Fruit fly (Drosophila melanogaster) whole organism, embryonic: ENCODE data around the gene Aprt.

Experiments used
- Atf6 ChIP-seq: fragments of 200-800 bp; sonication (Bioruptor generic); IDR thresholded peaks from 2 replicates; pipeline ENCODE4 v1.3.6; 2022; ENCODE audit warnings: missing biosample characterization, missing genetic modification characterization
- CG10267 ChIP-seq: fragments of 200-800 bp; sonication (Bioruptor generic); optimal IDR thresholded peaks from 2 replicates; lab custom pipeline; 2018; ENCODE audit warnings: missing biosample characterization, mild to moderate bottlenecking, missing genetic modification characterization, moderate library complexity
- CG11085 ChIP-seq: fragments of 200-800 bp; sonication (Bioruptor generic); IDR thresholded peaks from 2 replicates; pipeline ENCODE4 v1.3.6; 2022; ENCODE audit warnings: missing biosample characterization, missing genetic modification characterization
- CG11093 ChIP-seq: fragments of 200-800 bp; sonication (Bioruptor generic); IDR thresholded peaks from 3 replicates; pipeline ENCODE4 v1.3.6; 2022; ENCODE audit warnings: missing biosample characterization, missing genetic modification characterization
- CG11504 ChIP-seq: fragments of 200-800 bp; sonication (Bioruptor generic); optimal IDR thresholded peaks from 3 replicates; lab custom pipeline; 2019; ENCODE audit warnings: missing biosample characterization, mild to moderate bottlenecking, missing genetic modification characterization, moderate library complexity
- CG13624 ChIP-seq: fragments of 200-800 bp; sonication (Bioruptor generic); optimal IDR thresholded peaks from 2 replicates; lab custom pipeline; 2016; ENCODE audit warnings: missing biosample characterization, missing genetic modification characterization
- CG14860 ChIP-seq: fragments of 200-800 bp; sonication (Bioruptor generic); IDR thresholded peaks from 3 replicates; pipeline ENCODE4 v1.3.6; 2022; ENCODE audit warnings: missing biosample characterization, missing genetic modification characterization; ENCODE audit not compliant: partially characterized antibody
- CG15514 ChIP-seq: fragments of 200-800 bp; sonication (Bioruptor generic); optimal IDR thresholded peaks from 3 replicates; lab custom pipeline; 2017; ENCODE audit warnings: missing biosample characterization, missing genetic modification characterization, mild to moderate bottlenecking, moderate library complexity, missing genetic modification reagents
- CG17186 ChIP-seq: fragments of 200-800 bp; sonication (Bioruptor generic); optimal IDR thresholded peaks from 3 replicates; lab custom pipeline; 2017; ENCODE audit warnings: missing biosample characterization, missing genetic modification reagents, missing genetic modification characterization
- CG17612 ChIP-seq: fragments of 200-800 bp; sonication (Bioruptor generic); IDR thresholded peaks from 2 replicates; pipeline ENCODE4 v1.3.6; 2022; ENCODE audit warnings: missing biosample characterization, missing genetic modification characterization
- CG18011 ChIP-seq: fragments of 200-800 bp; sonication (Bioruptor generic); optimal IDR thresholded peaks from 2 replicates; lab custom pipeline; 2017; ENCODE audit warnings: missing biosample characterization, missing genetic modification characterization, mild to moderate bottlenecking, moderate library complexity, missing genotype
- CG31388 ChIP-seq: fragments of 200-800 bp; sonication (Bioruptor generic); optimal IDR thresholded peaks from 2 replicates; lab custom pipeline; 2016; ENCODE audit warnings: missing biosample characterization, missing genetic modification characterization
- CG3281 ChIP-seq: fragments of 200-800 bp; sonication (Bioruptor generic); optimal IDR thresholded peaks from 3 replicates; lab custom pipeline; 2017; ENCODE audit warnings: missing biosample characterization, mild to moderate bottlenecking, missing genetic modification characterization
- CG4282 ChIP-seq: fragments of 200-800 bp; sonication (Bioruptor generic); optimal IDR thresholded peaks from 2 replicates; lab custom pipeline; 2016; ENCODE audit warnings: missing biosample characterization, missing genetic modification characterization
- CG43689 ChIP-seq: fragments of 200-800 bp; sonication (Bioruptor generic); IDR thresholded peaks from 2 replicates; pipeline ENCODE4 v1.3.6; 2022; ENCODE audit warnings: missing biosample characterization, missing genetic modification characterization
- CG4404 ChIP-seq: fragments of 200-800 bp; sonication (Bioruptor generic); IDR thresholded peaks from 2 replicates; pipeline ENCODE4 v1.3.6; 2022; ENCODE audit warnings: missing biosample characterization, missing genetic modification characterization
- CG6272 ChIP-seq: fragments of 200-800 bp; sonication (Bioruptor generic); IDR thresholded peaks from 2 replicates; pipeline ENCODE4 v1.3.6; 2022; ENCODE audit warnings: missing biosample characterization, missing genetic modification characterization
- CG6813 ChIP-seq: fragments of 200-800 bp; sonication (Bioruptor generic); optimal IDR thresholded peaks from 2 replicates; lab custom pipeline; 2017; ENCODE audit warnings: missing biosample characterization, missing genetic modification characterization, mild to moderate bottlenecking, moderate library complexity, missing genetic modification reagents
- CG7786 ChIP-seq: fragments of 200-800 bp; sonication (Bioruptor generic); optimal IDR thresholded peaks from 2 replicates; lab custom pipeline; 2016; ENCODE audit warnings: missing biosample characterization, missing genetic modification characterization
- CG8765 ChIP-seq: fragments of 200-800 bp; sonication (Bioruptor generic); IDR thresholded peaks from 2 replicates; pipeline ENCODE4 v1.3.6; 2022; ENCODE audit warnings: missing biosample characterization, missing genetic modification characterization
- Chrac-16 ChIP-seq: fragments of 200-800 bp; sonication (Bioruptor generic); optimal IDR thresholded peaks from 3 replicates; lab custom pipeline; 2016; ENCODE audit warnings: missing biosample characterization, missing genetic modification characterization
- Elba2 ChIP-seq: fragments of 200-800 bp; sonication (Bioruptor generic); optimal IDR thresholded peaks from 3 replicates; lab custom pipeline; 2016; ENCODE audit warnings: missing biosample characterization, missing genetic modification characterization
- Ets97D ChIP-seq: fragments of 200-800 bp; sonication (Bioruptor generic); optimal IDR thresholded peaks from 3 replicates; lab custom pipeline; 2016; ENCODE audit warnings: missing biosample characterization, missing genetic modification characterization
- HHEX ChIP-seq: fragments of 200-800 bp; sonication (Bioruptor generic); optimal IDR thresholded peaks from 3 replicates; lab custom pipeline; 2017; ENCODE audit warnings: missing biosample characterization, mild to moderate bottlenecking, missing genetic modification characterization, missing genetic modification reagents
- HLH3B ChIP-seq: fragments of 200-800 bp; sonication (Bioruptor generic); IDR thresholded peaks from 2 replicates; pipeline ENCODE4 v1.3.6; 2022; ENCODE audit warnings: missing biosample characterization, missing genetic modification characterization
- HLHmδ ChIP-seq: fragments of 200-800 bp; sonication (Bioruptor generic); optimal IDR thresholded peaks from 2 replicates; lab custom pipeline; 2018; ENCODE audit warnings: missing biosample characterization, mild to moderate bottlenecking, missing genetic modification characterization, moderate library complexity
- MBD-R2 ChIP-seq: fragments of 200-800 bp; sonication (Bioruptor generic); IDR thresholded peaks from 2 replicates; pipeline ENCODE4 v1.3.6; 2022; ENCODE audit warnings: missing biosample characterization, missing genetic modification characterization
- NC2β ChIP-seq: fragments of 200-800 bp; sonication (Bioruptor generic); optimal IDR thresholded peaks from 2 replicates; lab custom pipeline; 2016; ENCODE audit warnings: missing biosample characterization, missing genetic modification characterization
- Nf-YA ChIP-seq: fragments of 200-800 bp; sonication (Bioruptor generic); IDR thresholded peaks from 2 replicates; pipeline ENCODE4 v1.3.6; 2022; ENCODE audit warnings: missing biosample characterization, missing genetic modification characterization
- PHDP ChIP-seq: fragments of 200-800 bp; sonication (Bioruptor generic); optimal IDR thresholded peaks from 3 replicates; lab custom pipeline; 2018; ENCODE audit warnings: missing biosample characterization, mild to moderate bottlenecking, missing genetic modification characterization, moderate library complexity
- Stat92E ChIP-seq, 3 experiments: fragments of >200 bp in 2 of 3; fragments of 200-800 bp in 1 of 3; sonication (Bioruptor generic) in 1 of 3; optimal IDR thresholded peaks; 2 replicates each; lab custom pipeline; 2017 to 2019; ENCODE audit warnings: missing biosample characterization in 3 of 3, missing genetic modification characterization in 3 of 3, mild to moderate bottlenecking in 1 of 3, moderate library complexity in 1 of 3
- Tbp ChIP-seq: fragments of >200 bp; optimal IDR thresholded peaks from 2 replicates; lab custom pipeline; 2018; ENCODE audit warnings: missing biosample characterization, missing genetic modification characterization
- bcd ChIP-seq: fragments of 200-800 bp; sonication (Bioruptor generic); optimal IDR thresholded peaks from 2 replicates; lab custom pipeline; 2017; ENCODE audit warnings: missing biosample characterization, mild to moderate bottlenecking, missing genetic modification characterization
- br ChIP-seq: fragments of >200 bp; optimal IDR thresholded peaks from 2 replicates; lab custom pipeline; 2017
- crol ChIP-seq: fragments of 200-800 bp; sonication (Bioruptor generic); IDR thresholded peaks from 2 replicates; pipeline ENCODE4 v1.3.6; 2022; ENCODE audit warnings: missing biosample characterization, missing genetic modification characterization
- dimm ChIP-seq: fragments of 200-800 bp; sonication (Bioruptor generic); IDR thresholded peaks from 2 replicates; pipeline ENCODE4 v1.3.6; 2022; ENCODE audit warnings: missing biosample characterization, missing genetic modification characterization
- ems ChIP-seq: fragments of 200-800 bp; sonication (Bioruptor generic); optimal IDR thresholded peaks from 3 replicates; lab custom pipeline; 2016; ENCODE audit warnings: missing biosample characterization, missing genetic modification characterization
- en ChIP-seq: fragments of 200-800 bp; sonication (Bioruptor generic); optimal IDR thresholded peaks from 2 replicates; lab custom pipeline; 2016; ENCODE audit warnings: missing biosample characterization, missing genetic modification characterization
- fru ChIP-seq: fragments of >200 bp; optimal IDR thresholded peaks from 2 replicates; lab custom pipeline; 2017
- ftz-f1 ChIP-seq: fragments of 200-800 bp; sonication (Bioruptor generic); optimal IDR thresholded peaks from 2 replicates; lab custom pipeline; 2016; ENCODE audit warnings: missing biosample characterization, missing genetic modification characterization
- gce ChIP-seq: fragments of 200-800 bp; sonication (Bioruptor generic); IDR thresholded peaks from 3 replicates; pipeline ENCODE4 v1.3.6; 2022; ENCODE audit warnings: missing biosample characterization, missing genetic modification characterization
- gfzf ChIP-seq: fragments of 200-800 bp; sonication (Bioruptor generic); optimal IDR thresholded peaks from 2 replicates; lab custom pipeline; 2016; ENCODE audit warnings: missing biosample characterization, mild to moderate bottlenecking, missing genetic modification characterization, moderate library complexity
- kay ChIP-seq: fragments of 200-800 bp; sonication (Bioruptor generic); optimal IDR thresholded peaks from 2 replicates; lab custom pipeline; 2016; ENCODE audit warnings: missing biosample characterization, missing genetic modification characterization
- lab ChIP-seq: fragments of 200-800 bp; sonication (Bioruptor generic); optimal IDR thresholded peaks from 3 replicates; lab custom pipeline; 2017; ENCODE audit warnings: missing biosample characterization, missing genetic modification characterization, mild to moderate bottlenecking, moderate library complexity, missing genetic modification reagents
- org-1 ChIP-seq: fragments of 200-800 bp; sonication (Bioruptor generic); optimal IDR thresholded peaks from 2 replicates; lab custom pipeline; 2017; ENCODE audit warnings: missing biosample characterization, missing genetic modification characterization
- pb ChIP-seq: fragments of 200-800 bp; sonication (Bioruptor generic); optimal IDR thresholded peaks from 3 replicates; lab custom pipeline; 2016; ENCODE audit warnings: missing biosample characterization, missing genetic modification characterization
- pum ChIP-seq: fragments of 200-800 bp; sonication (Bioruptor generic); optimal IDR thresholded peaks from 2 replicates; lab custom pipeline; 2016; ENCODE audit warnings: missing biosample characterization, missing genetic modification characterization
- schlank ChIP-seq: fragments of 200-800 bp; sonication (Bioruptor generic); optimal IDR thresholded peaks from 2 replicates; lab custom pipeline; 2018; ENCODE audit warnings: missing biosample characterization, mild to moderate bottlenecking, missing genetic modification characterization
- slbo ChIP-seq: fragments of 200-800 bp; sonication (Bioruptor generic); IDR thresholded peaks from 2 replicates; pipeline ENCODE4 v1.3.6; 2022; ENCODE audit warnings: missing biosample characterization, missing genetic modification characterization
- unpg ChIP-seq: fragments of 200-800 bp; sonication (Bioruptor generic); optimal IDR thresholded peaks from 3 replicates; lab custom pipeline; 2018; ENCODE audit warnings: missing biosample characterization, mild to moderate bottlenecking, missing genetic modification characterization, moderate library complexity
- vnd ChIP-seq: fragments of 200-800 bp; sonication (Bioruptor generic); IDR thresholded peaks from 3 replicates; pipeline ENCODE4 v1.3.6; 2022; ENCODE audit warnings: missing biosample characterization, missing genetic modification characterization; ENCODE audit not compliant: partially characterized antibody

Aprt gene

DNA sequence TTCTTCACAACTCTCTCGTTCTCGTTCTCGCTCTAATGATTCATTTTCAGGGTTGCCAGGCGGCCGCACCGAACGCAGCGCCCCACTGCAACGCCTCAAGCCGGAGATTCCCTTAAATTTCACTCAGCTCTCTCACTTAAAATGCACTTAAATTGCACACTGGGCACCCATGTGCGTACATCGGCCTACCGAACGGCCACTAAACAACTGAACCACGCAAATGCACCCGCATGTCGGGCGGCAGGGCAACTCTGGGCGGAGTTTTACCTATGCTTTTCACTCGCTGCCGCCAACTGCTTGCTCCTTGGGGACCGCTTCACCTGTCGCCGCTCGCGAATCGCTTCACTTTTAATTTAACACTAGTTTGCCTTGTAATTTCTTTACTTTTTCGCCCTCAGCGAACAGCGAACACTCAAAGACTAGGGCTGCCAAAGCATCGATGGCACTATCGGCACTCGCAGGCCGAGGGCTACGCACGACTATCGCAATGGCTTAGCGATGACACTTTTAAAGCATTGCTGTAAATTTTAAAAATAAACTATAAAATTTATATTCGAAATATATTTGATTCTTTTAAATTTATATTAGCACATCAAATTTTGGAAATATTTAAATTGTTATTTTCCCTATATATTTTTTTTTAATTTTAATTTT is 22.9 kb downstream of the Aprt start, which contains the start of gene Rap1 (continued):
- peak; percentile 36 for TF ChIP-seq NC2β (GFP tag; lab: Kevin White, UChicago)
- TF ChIP-seq HLHmδ = no peak
- TF ChIP-seq CG11504 (tag; lab: Kevin White, UChicago) = peak; percentile 65
- TF ChIP-seq MBD-R2 (GFP tag; lab: Robert Waterston, UW) = peak; percentile 78
- peak; percentile 86 for TF ChIP-seq CG15514 (GFP tag; lab: Kevin White, UChicago)
- TF ChIP-seq PHDP (tag; lab: Kevin White, UChicago) = no peak
- peak; percentile 64; the same call in 1 of the 2 replicates for TF ChIP-seq Atf6 (GFP tag; lab: Robert Waterston, UW)
- peak; percentile 16 for TF ChIP-seq org-1 (GFP tag; lab: Kevin White, UChicago)
- TF ChIP-seq br (lab: Kevin White, UChicago) = no peak
- peak; percentile 16 for TF ChIP-seq gfzf (GFP tag; lab: Kevin White, UChicago)
- TF ChIP-seq dimm = no peak
- TF ChIP-seq fru = no peak
- no peak for TF ChIP-seq schlank
- peak; percentile 60 for TF ChIP-seq HHEX (GFP tag; lab: Kevin White, UChicago)
- peak; percentile 56 for TF ChIP-seq pum
- TF ChIP-seq CG7786 (GFP tag; lab: Kevin White, UChicago) = peak; percentile 56
- peak; percentile 21; the same call in 1 of the 2 replicates for TF ChIP-seq Nf-YA
- peak; percentile 88 for TF ChIP-seq CG6272 (GFP tag; lab: Robert Waterston, UW)
- TF ChIP-seq CG6813 = no peak
- TF ChIP-seq kay (GFP tag; lab: Kevin White, UChicago) = peak; percentile 95
- TF ChIP-seq CG17186 (GFP tag; lab: Kevin White, UChicago) = peak; percentile 69
- TF ChIP-seq CG8765 (GFP tag; lab: Robert Waterston, UW) = peak; percentile 69
- peak; percentile 45 for TF ChIP-seq Chrac-16 (GFP tag; lab: Kevin White, UChicago)
- peak; percentile 67; the same call in 2 of the 3 replicates for TF ChIP-seq CG11093 (GFP tag; lab: Robert Waterston, UW)
- no peak for TF ChIP-seq Tbp (GFP tag; lab: Kevin White, UChicago)
- TF ChIP-seq pb = peak; percentile 52
- TF ChIP-seq ftz-f1 (GFP tag; lab: Kevin White, UChicago) = peak; percentile 38
- no peak for TF ChIP-seq crol
- peak; percentile 68 for TF ChIP-seq CG11085 (GFP tag; lab: Robert Waterston, UW)
- peak; percentile 65 for TF ChIP-seq lab (GFP tag; lab: Kevin White, UChicago)
- peak; percentile 87 for TF ChIP-seq CG14860 (GFP tag; lab: Robert Waterston, UW)
- peak; percentile 71 for TF ChIP-seq CG10267 (tag; lab: Kevin White, UChicago)
- no peak for TF ChIP-seq Elba2
- TF ChIP-seq CG3281 (GFP tag; lab: Kevin White, UChicago) = peak; percentile 69
- TF ChIP-seq CG4282 (GFP tag; lab: Kevin White, UChicago) = no peak
- no peak for TF ChIP-seq CG43689 (GFP tag; lab: Robert Waterston, UW)
- peak; percentile 63 for TF ChIP-seq Ets97D
- TF ChIP-seq vnd (GFP tag; lab: Robert Waterston, UW) = peak; percentile 92
- TF ChIP-seq CG17612 (GFP tag; lab: Robert Waterston, UW) = peak; percentile 42; the same call in 1 of the 2 replicates
- peak; percentile 93 for TF ChIP-seq slbo (GFP tag; lab: Robert Waterston, UW)
- no peak for TF ChIP-seq unpg (GFP tag; lab: Kevin White, UChicago)
- TF ChIP-seq ems (GFP tag; lab: Kevin White, UChicago) = peak; percentile 56
- TF ChIP-seq bcd (GFP tag; lab: Kevin White, UChicago) = peak; percentile 75
- no peak for TF ChIP-seq Stat92E (GFP tag; optimal IDR thresholded peaks at IDR 0.05; lab: Kevin White, UChicago)
- TF ChIP-seq CG18011 (GFP tag; lab: Kevin White, UChicago) = no peak
- no peak for TF ChIP-seq en
- no peak for TF ChIP-seq CG31388 (GFP tag; lab: Kevin White, UChicago)
- peak; percentile 70 for TF ChIP-seq CG13624 (GFP tag; lab: Kevin White, UChicago)
- no peak for TF ChIP-seq gce (GFP tag; lab: Robert Waterston, UW)
- peak; percentile 80 for TF ChIP-seq HLH3B (GFP tag; lab: Robert Waterston, UW)
- TF ChIP-seq CG4404 = peak; percentile 80
